Worm (Caenorhabditis elegans): ENCODE measurements around the gene srh-301.
A peak's percentile ranks its signal among the peaks of the same experiment; 100 is the strongest.

The srh-301 gene

DNA sequence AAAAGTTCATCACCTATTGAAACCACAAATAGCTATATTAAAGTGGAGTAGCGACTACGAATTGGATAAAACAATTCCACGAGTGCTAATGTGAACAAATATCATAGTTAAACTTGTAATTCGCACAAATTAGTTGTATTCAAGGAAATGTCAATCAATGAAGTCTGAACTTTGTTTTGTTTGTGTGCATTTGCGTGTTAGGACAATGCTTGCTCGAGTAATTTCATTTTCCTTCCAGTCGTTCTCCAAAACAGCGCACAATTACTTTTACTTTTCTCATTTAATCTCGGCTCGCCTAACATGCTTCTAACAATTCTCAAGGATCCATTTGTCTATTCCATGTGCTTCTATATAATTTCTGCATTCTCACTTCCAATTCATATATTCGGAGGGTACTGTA is at the start of gene srh-301:
Gene srh-301, plus strand, starts transcription at position 301 of the 400 bp plus-strand sequence.
- TF ChIP-seq ceh-16 (tag; optimal IDR thresholded peaks at IDR 0.05) (no peak), nhr-43 (tag; optimal IDR thresholded peaks at IDR 0.05; ENCODE audit: poor library complexity, severe bottlenecking) (no peak), ZK546.5 (tag; optimal IDR thresholded peaks at IDR 0.05) (no peak)

DNA sequence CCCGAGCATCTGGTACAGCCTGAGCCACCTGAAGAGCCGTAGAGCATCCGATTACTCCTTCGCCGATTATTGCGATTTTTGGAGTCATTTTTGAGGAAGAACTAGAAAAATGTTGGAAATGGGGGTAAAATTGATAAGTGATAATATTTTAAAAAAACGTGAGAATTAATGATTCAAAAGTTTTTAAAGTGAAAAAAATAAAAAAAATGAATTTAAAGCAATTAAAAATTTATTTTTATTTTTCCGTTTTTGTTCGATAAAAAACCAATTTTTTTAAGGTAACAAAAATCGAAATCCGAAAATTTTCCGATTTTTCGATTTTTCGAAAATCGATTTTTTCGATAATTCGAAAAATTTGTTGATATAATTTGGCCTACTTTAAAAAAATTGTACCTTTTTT is 47.6 kb upstream of the srh-301 start, which contains the start of gene ddo-1:
Gene ddo-1, minus strand, starts transcription at position 101 of the 400 bp plus-strand sequence.
- TF ChIP-seq snpc-4 (tag; optimal IDR thresholded peaks at IDR 0.05): no peak
- TF ChIP-seq jun-1 (tag; optimal IDR thresholded peaks at IDR 0.05): no peak
- no peak for TF ChIP-seq egl-5 (tag; optimal IDR thresholded peaks at IDR 0.05)
- no peak for TF ChIP-seq nhr-28 (tag; optimal IDR thresholded peaks at IDR 0.05)
- TF ChIP-seq pqm-1 (tag; optimal IDR thresholded peaks at IDR 0.05): no peak
- TF ChIP-seq aly-2 (tag; optimal IDR thresholded peaks at IDR 0.05): no peak
- TF ChIP-seq lsy-12 (tag; optimal IDR thresholded peaks at IDR 0.05): no peak
- no peak for TF ChIP-seq tbx-2 (tag; optimal IDR thresholded peaks at IDR 0.05)
- TF ChIP-seq fkh-2 (tag; optimal IDR thresholded peaks at IDR 0.05): no peak
- TF ChIP-seq ceh-16 (tag; optimal IDR thresholded peaks at IDR 0.05): no peak
- TF ChIP-seq ceh-28 (tag; optimal IDR thresholded peaks at IDR 0.05): no peak

ce11 chrV:17777624-17778023 is 47.1 kb upstream of the srh-301 start, which contains the start of gene C47A10.12:
TSS of gene C47A10.12 (plus strand) at chrV:17777924.
- TF ChIP-seq aly-2 (tag; optimal IDR thresholded peaks at IDR 0.05) (no peak), hmg-11 (tag; optimal IDR thresholded peaks at IDR 0.05) (no peak)

ce11 chrV:17780285-17780684 is 44.4 kb upstream of the srh-301 start:
- TF ChIP-seq snpc-4 (tag; optimal IDR thresholded peaks at IDR 0.05) (no peak), pqm-1 (tag; optimal IDR thresholded peaks at IDR 0.05) (peak; percentile 5), daf-12 (tag; optimal IDR thresholded peaks at IDR 0.05) (no peak), nhr-76 (tag; optimal IDR thresholded peaks at IDR 0.05) (no peak), elt-2 (tag; optimal IDR thresholded peaks at IDR 0.05) (peak; percentile 81), pha-4 (tag; optimal IDR thresholded peaks at IDR 0.05) (peak; percentile 1)

DNA sequence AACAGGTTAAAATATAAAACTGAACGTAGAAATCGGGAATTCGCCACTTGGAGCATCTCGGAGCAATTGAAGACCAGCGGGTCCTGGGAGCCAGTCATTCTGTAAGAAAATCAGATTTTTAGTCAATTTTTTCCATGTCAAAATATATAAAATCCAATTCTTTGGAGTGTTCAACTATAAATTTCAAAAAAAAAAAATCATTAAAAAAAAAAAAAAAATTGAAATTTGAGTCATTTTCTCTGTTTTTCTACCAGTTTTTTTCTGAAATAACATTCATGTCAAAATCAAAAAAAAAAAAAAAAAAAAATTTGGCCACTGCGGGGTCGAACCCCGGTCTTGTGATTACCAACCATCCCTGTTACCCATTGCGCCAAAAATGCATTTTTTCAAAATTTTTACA is 41.2 kb upstream of the srh-301 start, which contains the start of gene srab-12:
Gene srab-12, minus strand, starts transcription at position 101 of the 400 bp plus-strand sequence.
- no peak for TF ChIP-seq nhr-11 (tag; optimal IDR thresholded peaks at IDR 0.05)
- TF ChIP-seq ztf-11 (tag; optimal IDR thresholded peaks at IDR 0.05): no peak
- no peak for TF ChIP-seq nhr-23 (tag; optimal IDR thresholded peaks at IDR 0.05)

DNA sequence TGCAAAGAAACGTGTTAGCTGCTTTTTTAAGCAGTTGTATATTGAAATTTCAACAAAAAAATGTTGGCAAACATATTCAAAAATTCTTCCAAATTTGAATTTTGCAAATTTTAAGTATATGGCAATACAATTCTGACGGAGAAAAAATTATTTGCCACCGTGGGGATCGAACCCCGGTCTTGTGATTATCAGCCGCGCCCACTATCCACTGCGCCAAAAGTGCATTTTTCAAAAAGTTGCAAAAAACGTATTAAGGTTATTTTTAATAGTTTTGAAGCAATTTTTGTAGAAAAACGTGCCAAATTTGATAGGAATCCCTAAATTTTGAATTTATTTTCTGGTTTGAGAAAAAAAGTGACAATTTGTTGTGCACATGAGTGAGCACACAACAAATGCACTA is 40.3 kb upstream of the srh-301 start:
- no peak for TF ChIP-seq pqm-1 (tag; optimal IDR thresholded peaks at IDR 0.05)

DNA sequence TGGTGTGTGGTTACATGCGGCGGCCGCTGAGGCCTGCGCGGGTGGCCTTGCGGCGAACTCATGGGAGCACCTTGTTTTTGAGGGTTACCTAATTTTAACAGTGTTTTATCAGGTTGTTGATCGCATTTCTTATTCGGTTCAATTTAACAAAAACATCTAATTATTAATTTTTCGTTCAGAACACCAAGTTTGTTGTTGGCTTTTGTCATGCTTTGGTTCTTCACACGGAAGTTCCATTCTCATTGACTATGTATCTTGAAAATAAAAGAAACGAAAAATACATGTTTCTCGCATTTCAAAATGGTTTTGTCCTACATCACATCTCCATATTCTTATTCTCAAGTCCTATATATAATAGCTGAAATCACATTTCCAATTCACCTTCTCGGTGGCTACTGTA is 34.5 kb upstream of the srh-301 start, which contains the start of gene srh-290:
Gene srh-290, plus strand, starts transcription at position 301 of the 400 bp plus-strand sequence.
- no peak for TF ChIP-seq ama-1 (optimal IDR thresholded peaks at IDR 0.05)
- TF ChIP-seq nhr-76 (tag; optimal IDR thresholded peaks at IDR 0.05): no peak
- TF ChIP-seq snpc-4 (tag; optimal IDR thresholded peaks at IDR 0.05): no peak
- no peak for TF ChIP-seq elt-1 (tag; optimal IDR thresholded peaks at IDR 0.05)
- no peak for TF ChIP-seq hmg-11 (tag; optimal IDR thresholded peaks at IDR 0.05)
- no peak for TF ChIP-seq egl-5 (tag; optimal IDR thresholded peaks at IDR 0.05)
- TF ChIP-seq nhr-23 (tag; optimal IDR thresholded peaks at IDR 0.05): no peak
- no peak for TF ChIP-seq pqm-1 (tag; optimal IDR thresholded peaks at IDR 0.05)
- no peak for TF ChIP-seq eor-1 (tag; optimal IDR thresholded peaks at IDR 0.05)

ce11 chrV:17793986-17794385 is 30.7 kb upstream of the srh-301 start, which contains the start of gene srh-289:
TSS of gene srh-289 (minus strand) at chrV:17794086.
- TF ChIP-seq mml-1 (tag; optimal IDR thresholded peaks at IDR 0.05) (no peak), zag-1 (tag; optimal IDR thresholded peaks at IDR 0.05) (no peak), jun-1 (tag; optimal IDR thresholded peaks at IDR 0.05) (no peak), skn-1 (tag; optimal IDR thresholded peaks at IDR 0.05) (no peak), pqm-1 (tag; optimal IDR thresholded peaks at IDR 0.05) (no peak), tbx-2 (tag; optimal IDR thresholded peaks at IDR 0.05) (no peak), lin-15B (tag; optimal IDR thresholded peaks at IDR 0.05) (no peak)
